Fruit fly (Drosophila melanogaster) Kc167 (cell line): ENCODE data around the gene CG32487.

ENCODE experiments used
- Myc ChIP-seq: fragments of >200 bp; optimal IDR thresholded peaks from 2 replicates; lab custom pipeline; 2017; ENCODE audit warnings: missing external identifiers
- Sin3A ChIP-seq: fragments of >200 bp; optimal IDR thresholded peaks from 2 replicates; lab custom pipeline; 2018; ENCODE audit warnings: missing external identifiers
- h ChIP-seq: fragments of >200 bp; optimal IDR thresholded peaks from 3 replicates; lab custom pipeline; 2018; ENCODE audit warnings: missing external identifiers
- insv ChIP-seq: fragments of >200 bp; optimal IDR thresholded peaks from 3 replicates; lab custom pipeline; 2018; ENCODE audit warnings: missing external identifiers
- psq ChIP-seq: fragments of >200 bp; optimal IDR thresholded peaks from 2 replicates; lab custom pipeline; 2017; ENCODE audit warnings: missing external identifiers
- ttk ChIP-seq: sonication (Bioruptor generic); optimal IDR thresholded peaks from 2 replicates; lab custom pipeline; 2017; ENCODE audit warnings: missing external identifiers

The CG32487 gene

dm6 chr3L:3042150-3043049 lies 25.3 kb upstream of the CG32487 start, which contains the start of gene Prx4:
Gene Prx4 (plus strand): TSS chr3L:3042359.
- TF ChIP-seq psq (no peak), insv (lab: Kevin White, UChicago) (no peak), ttk (no peak), Myc (lab: Kevin White, UChicago) (no peak), Sin3A (no peak), h (lab: Kevin White, UChicago) (no peak)

DNA sequence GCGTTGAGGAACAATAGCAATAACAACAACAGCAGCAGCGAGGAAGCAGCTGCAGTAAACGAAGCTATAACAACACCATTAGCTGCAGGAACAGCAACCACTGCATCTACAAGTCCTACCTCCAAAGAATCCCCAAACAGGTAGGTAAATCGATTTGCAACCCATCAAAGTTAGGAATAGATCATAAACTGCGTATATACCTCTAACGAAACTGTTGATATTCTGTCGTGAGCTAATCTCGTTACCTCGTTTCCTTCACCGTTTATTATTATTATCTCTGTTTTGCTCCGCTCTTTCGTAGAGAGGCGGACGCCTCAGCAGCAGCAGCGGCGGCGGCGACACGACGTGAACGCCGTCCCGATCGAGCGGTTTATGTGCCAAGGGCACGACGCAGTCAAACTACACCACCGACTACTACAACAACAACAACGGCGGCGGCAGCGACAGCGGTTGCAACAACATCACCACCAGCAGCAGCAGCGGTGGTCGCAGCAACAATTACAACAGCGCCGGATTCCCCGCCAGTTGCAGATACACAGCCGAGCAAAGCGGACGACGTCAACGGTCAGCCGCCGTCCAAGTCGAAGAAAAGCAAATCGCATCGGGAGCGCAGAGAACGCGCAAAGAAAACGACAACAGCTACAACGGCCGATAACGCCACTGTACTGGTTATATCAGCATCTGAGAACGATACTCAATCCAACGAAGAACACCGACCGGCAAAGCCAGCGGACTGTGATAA lies 20.9 kb upstream of the CG32487 start:
- TF ChIP-seq insv (lab: Kevin White, UChicago) (no peak), Sin3A (no peak), h (lab: Kevin White, UChicago) (no peak), Myc (lab: Kevin White, UChicago) (no peak), psq (no peak), ttk (no peak)

DNA sequence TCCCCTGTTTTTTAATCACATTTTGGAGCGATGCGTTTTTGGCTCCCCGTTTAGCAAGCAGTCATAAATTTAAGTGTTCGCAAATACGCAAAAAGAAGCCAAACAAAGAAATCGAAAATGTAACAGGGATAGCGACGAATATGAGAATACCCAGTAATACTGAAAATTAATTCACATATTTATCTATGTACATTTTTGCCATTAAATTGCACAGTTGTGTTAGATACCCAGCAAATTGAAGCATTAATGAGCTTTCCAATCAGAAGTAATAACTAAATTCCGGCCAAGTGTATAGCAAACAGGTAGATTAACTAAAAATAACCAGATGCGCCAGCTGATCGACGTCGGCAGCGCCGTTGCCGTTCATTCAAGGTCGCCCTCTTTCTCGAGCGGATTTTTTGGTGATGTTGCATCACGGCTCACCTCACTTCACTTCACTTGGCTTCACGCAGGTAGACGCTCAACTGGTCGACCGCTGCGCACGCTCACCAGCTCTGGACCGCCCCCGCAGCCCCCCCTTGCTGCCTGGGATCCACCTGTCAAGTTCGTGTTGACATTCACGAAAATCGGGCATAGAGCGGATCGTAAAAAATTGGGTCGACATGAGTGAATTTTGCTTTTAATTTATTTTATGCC lies 20.0 kb upstream of the CG32487 start:
- TF ChIP-seq insv (lab: Kevin White, UChicago) (no peak), psq (no peak), Myc (lab: Kevin White, UChicago) (no peak), Sin3A (no peak), ttk (no peak), h (lab: Kevin White, UChicago) (no peak)

DNA sequence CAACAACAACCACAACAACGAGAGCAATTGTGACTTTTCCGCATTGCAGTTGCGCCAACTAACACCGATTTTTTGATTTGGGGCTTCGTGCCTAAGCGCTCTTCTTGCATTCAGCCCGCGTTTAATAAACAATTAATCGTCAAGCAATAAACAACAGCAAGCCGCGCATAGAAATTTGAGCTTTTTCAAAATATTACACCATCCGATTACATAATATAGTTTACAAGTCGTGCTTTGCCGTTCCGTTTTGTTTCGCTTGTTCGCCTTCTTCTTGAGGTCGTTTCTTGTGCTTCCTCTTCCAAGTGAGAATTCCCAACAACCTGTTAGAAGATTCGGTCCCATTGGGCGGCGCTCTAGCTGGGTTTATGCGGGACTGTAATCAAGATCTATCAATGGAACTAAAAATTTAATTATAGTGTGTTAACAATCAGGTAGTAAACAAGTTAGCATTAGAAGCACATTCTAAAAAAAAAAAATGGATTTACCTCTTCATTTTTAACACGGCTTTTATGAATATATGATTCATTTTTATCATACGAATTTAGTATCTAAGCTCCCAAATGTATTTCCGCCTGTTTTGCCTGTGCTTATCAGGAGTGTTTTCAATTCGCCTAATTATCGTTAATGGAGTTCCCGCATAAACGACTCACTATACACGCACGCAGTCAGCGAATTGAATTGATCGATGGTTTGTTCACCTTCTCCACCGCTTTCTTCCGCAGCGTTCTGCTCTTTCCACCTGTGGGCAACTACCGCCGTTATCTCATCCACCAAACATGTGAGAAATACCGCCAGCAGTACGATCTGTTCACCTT lies 18.9 kb upstream of the CG32487 start:
- TF ChIP-seq insv (lab: Kevin White, UChicago), result no peak
- TF ChIP-seq h (lab: Kevin White, UChicago), result no peak
- no peak for TF ChIP-seq ttk
- TF ChIP-seq psq, result no peak
- no peak for TF ChIP-seq Sin3A
- TF ChIP-seq Myc (lab: Kevin White, UChicago), result no peak

dm6 chr3L:3034779-3035643 lies 18.0 kb upstream of the CG32487 start, which contains the start of gene CG2162:
Gene CG2162 (plus strand): TSS chr3L:3035196.
- TF ChIP-seq Sin3A (no peak), h (lab: Kevin White, UChicago) (no peak), ttk (no peak), insv (lab: Kevin White, UChicago) (no peak), psq (no peak), Myc (lab: Kevin White, UChicago) (no peak)

- TF ChIP-seq h (lab: Kevin White, UChicago), result no peak
- TF ChIP-seq insv (lab: Kevin White, UChicago), result no peak
- TF ChIP-seq psq, result no peak
- no peak for TF ChIP-seq Sin3A
- TF ChIP-seq Myc (lab: Kevin White, UChicago), result no peak
These were observed 9.4 kb upstream of the CG32487 start, which contains the start of gene aly for dm6 chr3L:3026421-3026820. Gene aly (minus strand): TSS chr3L:3026521.

- TF ChIP-seq insv (lab: Kevin White, UChicago) (no peak), psq (no peak), Sin3A (no peak), h (lab: Kevin White, UChicago) (no peak)
These were observed 1.1 kb downstream of the CG32487 start, which contains the start of gene CG32488 for dm6 chr3L:3015969-3016368. Gene CG32488 (minus strand): TSS chr3L:3016069.

DNA sequence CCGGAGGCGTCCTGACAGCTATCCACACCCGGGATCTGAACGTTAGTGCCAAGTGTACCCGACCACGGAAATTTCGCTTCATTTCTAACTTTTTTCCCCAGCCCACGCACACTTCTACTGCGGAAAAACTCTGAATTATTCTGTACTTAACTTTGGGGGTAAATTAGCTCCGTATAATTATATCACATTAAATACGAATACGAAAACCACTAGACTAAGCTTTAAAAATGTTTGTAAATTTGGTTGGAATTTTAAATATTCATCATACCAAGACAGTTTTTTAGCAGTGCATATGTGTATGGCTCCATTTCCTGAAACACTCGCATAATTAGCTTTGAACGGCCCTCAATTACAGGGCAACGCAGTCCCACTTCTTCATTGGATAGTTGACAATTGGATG lies 3.6 kb downstream of the CG32487 start:
- TF ChIP-seq insv (lab: Kevin White, UChicago) (no peak), ttk (no peak), Sin3A (no peak), psq (no peak), Myc (lab: Kevin White, UChicago) (no peak), h (lab: Kevin White, UChicago) (no peak)

- TF ChIP-seq insv (lab: Kevin White, UChicago) (no peak), h (lab: Kevin White, UChicago) (no peak), Sin3A (no peak), Myc (lab: Kevin White, UChicago) (no peak), psq (no peak), ttk (no peak)
These were observed 15.6 kb downstream of the CG32487 start, which contains the start of gene FMRFaR for dm6 chr3L:3001445-3001844. Gene FMRFaR (plus strand): TSS chr3L:3001716.

DNA sequence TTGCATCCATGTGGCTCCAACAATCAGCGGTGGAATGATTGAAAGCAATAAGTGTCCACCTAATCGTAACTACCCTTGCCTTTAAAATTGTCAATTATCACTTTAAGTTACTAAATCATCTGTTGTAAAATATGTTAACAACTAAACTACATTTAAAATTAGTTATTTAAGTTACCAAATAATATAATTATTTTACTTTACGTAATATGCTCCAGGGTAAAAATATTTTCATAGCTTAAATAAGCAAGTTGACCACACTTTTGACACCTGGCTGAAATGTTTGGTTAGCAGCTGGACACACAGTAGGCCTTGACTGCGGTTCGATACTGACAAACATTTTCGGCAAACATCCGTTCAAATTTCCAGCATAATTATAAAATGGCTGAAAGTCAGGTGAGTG lies 22.2 kb downstream of the CG32487 start, which contains the start of gene CG2113:
Gene CG2113 (plus strand): TSS at position 301 of the 400 bp plus-strand sequence.
- TF ChIP-seq h (lab: Kevin White, UChicago) (no peak), Sin3A (no peak), Myc (lab: Kevin White, UChicago) (no peak), psq (no peak), ttk (no peak), insv (lab: Kevin White, UChicago) (no peak)
